Worm (Caenorhabditis elegans): Measurements from ENCODE around the gene sma-3.

sma-3 gene

DNA sequence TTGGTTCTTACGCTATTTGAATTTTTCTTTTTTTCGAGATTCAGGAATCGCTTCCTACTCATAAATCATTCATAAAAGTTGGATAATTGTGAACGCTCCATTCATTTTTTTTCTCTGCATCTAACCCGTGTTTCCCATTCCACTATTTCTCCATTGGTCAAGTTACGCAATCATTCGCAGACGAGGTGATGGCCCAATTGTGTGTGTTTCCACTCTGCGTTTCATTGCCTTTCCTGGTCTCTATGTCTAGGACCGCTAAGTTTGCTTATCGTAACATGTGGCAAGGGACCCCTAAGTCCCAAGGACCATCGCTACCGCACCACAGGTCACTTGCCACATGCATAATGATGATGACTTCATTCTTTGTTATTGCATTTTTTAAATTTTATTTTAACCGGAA is 37.6 kb downstream of the sma-3 start:
- TF ChIP-seq ceh-34 (tag; optimal IDR thresholded peaks at IDR 0.05) (no peak), npax-4 (tag; optimal IDR thresholded peaks at IDR 0.05) (no peak), ceh-30 (tag; optimal IDR thresholded peaks at IDR 0.05) (no peak), ceh-48 (tag; optimal IDR thresholded peaks at IDR 0.05) (no peak), ref-2 (tag; optimal IDR thresholded peaks at IDR 0.05) (no peak), fkh-10 (GFP tag; optimal IDR thresholded peaks at IDR 0.05) (no peak), ceh-24 (tag; optimal IDR thresholded peaks at IDR 0.05) (no peak), ceh-19 (GFP tag; optimal IDR thresholded peaks at IDR 0.05) (no peak), dmd-4 (tag; optimal IDR thresholded peaks at IDR 0.05; ENCODE audit: borderline replicate concordance) (no peak), ceh-9 (tag; optimal IDR thresholded peaks at IDR 0.05) (no peak), elt-2 (tag; optimal IDR thresholded peaks at IDR 0.05) (peak; percentile 50), pat-9 (tag; optimal IDR thresholded peaks at IDR 0.05) (no peak), hlh-30 (tag; optimal IDR thresholded peaks at IDR 0.05; ENCODE audit: insufficient read depth) (peak; percentile 24), tbx-2 (tag; optimal IDR thresholded peaks at IDR 0.05) (no peak), pqm-1 (tag; optimal IDR thresholded peaks at IDR 0.05) (no peak), fkh-6 (tag; optimal IDR thresholded peaks at IDR 0.05) (no peak)

- TF ChIP-seq mec-3 (tag; optimal IDR thresholded peaks at IDR 0.05; ENCODE audit: borderline replicate concordance): no peak
- no peak for TF ChIP-seq ceh-6 (GFP tag; optimal IDR thresholded peaks at IDR 0.05)
- TF ChIP-seq T23F11.4 (GFP tag; optimal IDR thresholded peaks at IDR 0.05): no peak
- TF ChIP-seq lim-6 (tag; optimal IDR thresholded peaks at IDR 0.05): no peak
Observed at ce11 chrIII:6822790-6823189, 41.0 kb downstream of the sma-3 start.

- TF ChIP-seq ceh-6 (GFP tag; optimal IDR thresholded peaks at IDR 0.05) (no peak), unc-55 (GFP tag; optimal IDR thresholded peaks at IDR 0.05) (peak; percentile 69)
Observed at ce11 chrIII:6820343-6820985, 43.3 kb downstream of the sma-3 start, which contains the start of gene ten-1. ten-1 (plus strand) TSS chrIII:6820935.

DNA sequence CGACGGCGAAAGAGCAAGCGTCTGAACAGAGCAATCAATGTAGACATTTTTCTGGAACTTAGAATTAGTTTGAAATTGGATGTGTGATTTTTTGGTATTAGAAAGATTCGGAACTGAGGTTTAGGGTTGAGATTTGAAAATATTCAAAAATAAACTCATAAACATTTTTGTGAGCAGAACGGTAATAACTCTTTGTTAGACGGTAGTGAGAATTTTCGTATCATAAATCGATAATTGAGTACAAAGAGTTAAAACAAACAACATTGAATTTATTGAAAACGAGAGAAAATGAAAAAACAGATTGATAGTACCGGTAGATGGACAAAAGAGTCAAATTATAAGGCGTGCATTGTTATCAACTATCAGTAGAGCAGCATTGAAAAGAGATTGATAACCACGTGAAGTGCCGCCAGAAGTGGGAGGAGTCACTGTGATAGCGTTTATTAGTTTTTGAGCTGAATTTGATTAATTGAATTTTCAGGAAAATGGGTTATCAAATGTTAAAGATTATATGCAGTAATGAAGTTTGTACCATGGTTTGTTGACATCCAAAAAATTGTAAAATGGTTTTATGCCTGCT is 44.4 kb downstream of the sma-3 start, which contains the start of gene F28F5.6:
Gene F28F5.6 (minus strand): TSS at position 51 of the 580 bp plus-strand sequence.
- peak; percentile 68 for TF ChIP-seq elt-2 (tag; optimal IDR thresholded peaks at IDR 0.05)
- TF ChIP-seq Y22D7AL.16 (tag; optimal IDR thresholded peaks at IDR 0.05): no peak

ce11 chrIII:6818037-6818436 is 45.7 kb downstream of the sma-3 start:
- no peak for TF ChIP-seq fkh-6 (tag; optimal IDR thresholded peaks at IDR 0.05)
- no peak for TF ChIP-seq nhr-232 (tag; optimal IDR thresholded peaks at IDR 0.05)
- TF ChIP-seq rnt-1 (tag; optimal IDR thresholded peaks at IDR 0.05): no peak
- no peak for TF ChIP-seq sdc-2 (tag; optimal IDR thresholded peaks at IDR 0.05)
- no peak for TF ChIP-seq ceh-19 (GFP tag; optimal IDR thresholded peaks at IDR 0.05)
- TF ChIP-seq elt-2 (tag; optimal IDR thresholded peaks at IDR 0.05): no peak
- TF ChIP-seq eyg-1 (tag; optimal IDR thresholded peaks at IDR 0.05): no peak
- no peak for TF ChIP-seq ref-2 (tag; optimal IDR thresholded peaks at IDR 0.05)
- TF ChIP-seq ceh-2 (tag; optimal IDR thresholded peaks at IDR 0.05): no peak

- TF ChIP-seq sox-2 (GFP tag; IDR thresholded peaks at IDR 0.05): no peak
Observed at ce11 chrIII:6816930-6817329, 46.8 kb downstream of the sma-3 start, which contains the start of gene F28F5.4. F28F5.4 (minus strand) TSS chrIII:6817033.
